Fruit fly (Drosophila melanogaster) whole organism, adult: ENCODE results near the gene CG17470.

Experiments
- CG11617 ChIP-seq: fragments of 200-800 bp; sonication (Bioruptor generic); optimal IDR thresholded peaks from 2 replicates; lab custom pipeline; 2017; ENCODE audit warnings: mild to moderate bottlenecking, missing biosample characterization, missing genetic modification reagents, missing genetic modification characterization
- CG12768 ChIP-seq: fragments of 200-800 bp; sonication (Bioruptor generic); optimal IDR thresholded peaks from 2 replicates; lab custom pipeline; 2017; ENCODE audit warnings: missing biosample characterization, missing genetic modification characterization, mild to moderate bottlenecking, moderate library complexity, missing genetic modification reagents
- CG14711 ChIP-seq: fragments of 200-800 bp; sonication (Bioruptor generic); optimal IDR thresholded peaks from 2 replicates; lab custom pipeline; 2018; ENCODE audit warnings: missing biosample characterization, mild to moderate bottlenecking, missing genetic modification characterization, moderate library complexity
- CG1620 ChIP-seq: fragments of 200-800 bp; sonication (Bioruptor generic); optimal IDR thresholded peaks from 2 replicates; lab custom pipeline; 2016; ENCODE audit warnings: missing biosample characterization, missing genetic modification characterization
- CG33017 ChIP-seq: fragments of 200-800 bp; sonication (Bioruptor generic); optimal IDR thresholded peaks from 2 replicates; lab custom pipeline; 2018; ENCODE audit warnings: missing biosample characterization, mild to moderate bottlenecking, missing genetic modification characterization, moderate library complexity
- CG5204 ChIP-seq: fragments of 200-800 bp; sonication (Bioruptor generic); optimal IDR thresholded peaks from 2 replicates; lab custom pipeline; 2016; ENCODE audit warnings: missing biosample characterization, missing genetic modification characterization
- CG7045 ChIP-seq: fragments of 200-800 bp; sonication (Bioruptor generic); optimal IDR thresholded peaks from 2 replicates; lab custom pipeline; 2017; ENCODE audit warnings: missing biosample characterization, mild to moderate bottlenecking, missing genetic modification characterization
- CG7101 ChIP-seq: fragments of 200-800 bp; sonication (Bioruptor generic); optimal IDR thresholded peaks from 2 replicates; lab custom pipeline; 2018; ENCODE audit warnings: missing biosample characterization, mild to moderate bottlenecking, missing genetic modification characterization, moderate library complexity
- Clk ChIP-seq: fragments of 200-800 bp; sonication (Bioruptor generic); optimal IDR thresholded peaks from 2 replicates; lab custom pipeline; 2017; ENCODE audit warnings: missing biosample characterization, missing genetic modification characterization
- Crg-1 ChIP-seq: fragments of 200-800 bp; sonication (Bioruptor generic); optimal IDR thresholded peaks from 2 replicates; lab custom pipeline; 2016; ENCODE audit warnings: missing biosample characterization, missing genetic modification characterization
- Hr96 ChIP-seq: fragments of 200-800 bp; sonication (Bioruptor generic); optimal IDR thresholded peaks from 2 replicates; lab custom pipeline; 2016; ENCODE audit warnings: missing biosample characterization, missing genetic modification characterization
- Mnt ChIP-seq: fragments of 200-800 bp; sonication (Bioruptor generic); optimal IDR thresholded peaks from 2 replicates; lab custom pipeline; 2016; ENCODE audit warnings: missing biosample characterization, mild to moderate bottlenecking, missing genetic modification characterization
- bab1 ChIP-seq: fragments of 200-800 bp; sonication (Bioruptor generic); optimal IDR thresholded peaks from 3 replicates; lab custom pipeline; 2019; ENCODE audit warnings: missing biosample characterization, mild to moderate bottlenecking, missing genetic modification characterization, moderate library complexity
- cic ChIP-seq: fragments of 200-800 bp; sonication (Bioruptor generic); optimal IDR thresholded peaks from 2 replicates; lab custom pipeline; 2017; ENCODE audit warnings: missing biosample characterization, mild to moderate bottlenecking, missing genetic modification characterization, moderate library complexity
- cnc ChIP-seq, 2 experiments: fragments of >200 bp; optimal IDR thresholded peaks; 2 replicates each; lab custom pipeline; 2017
- kay ChIP-seq: fragments of 200-800 bp; sonication (Bioruptor generic); peaks from one replicate; lab custom pipeline; 2016; ENCODE audit warnings: missing biosample characterization, missing genetic modification characterization, borderline replicate concordance
- ovo ChIP-seq: fragments of 200-800 bp; sonication (Bioruptor generic); optimal IDR thresholded peaks from 2 replicates; lab custom pipeline; 2016; ENCODE audit warnings: missing biosample characterization, missing genetic modification characterization
- pad ChIP-seq: fragments of 200-800 bp; sonication (Bioruptor generic); optimal IDR thresholded peaks from 3 replicates; lab custom pipeline; 2017; ENCODE audit warnings: missing biosample characterization, missing genetic modification characterization, mild to moderate bottlenecking, moderate library complexity, missing genetic modification reagents
- tj ChIP-seq: fragments of 200-800 bp; sonication (Bioruptor generic); optimal IDR thresholded peaks from 3 replicates; lab custom pipeline; 2017; ENCODE audit warnings: missing biosample characterization, mild to moderate bottlenecking, missing genetic modification characterization, moderate library complexity
- toe ChIP-seq: fragments of 200-800 bp; sonication (Bioruptor generic); optimal IDR thresholded peaks from 2 replicates; lab custom pipeline; 2016; ENCODE audit warnings: missing biosample characterization, missing genetic modification characterization

CG17470 gene

DNA sequence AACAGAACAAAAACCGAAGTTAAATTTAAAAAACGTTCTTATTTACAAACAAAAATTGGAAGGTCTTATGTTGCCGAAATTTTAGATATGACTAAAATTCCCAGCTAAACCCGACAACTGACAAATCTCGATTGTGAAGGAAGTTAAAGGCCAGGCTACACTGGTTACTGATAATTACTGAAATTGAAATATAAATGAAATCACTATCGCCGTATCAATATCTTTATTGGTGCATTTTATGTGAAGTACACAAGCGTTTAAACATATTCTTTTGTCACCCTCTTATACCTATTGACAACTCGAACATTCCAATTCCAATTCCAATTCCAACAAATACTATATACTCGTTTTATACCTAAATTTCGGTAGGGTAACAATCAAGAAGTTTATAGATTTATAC, at the start of gene CG17470:
CG17470 (minus strand) TSS at position 101 of the 400 bp plus-strand sequence.
- TF ChIP-seq CG7045 (GFP tag; lab: Kevin White, UChicago) (no peak), Mnt (no peak), pad (GFP tag; lab: Kevin White, UChicago) (no peak)

DNA sequence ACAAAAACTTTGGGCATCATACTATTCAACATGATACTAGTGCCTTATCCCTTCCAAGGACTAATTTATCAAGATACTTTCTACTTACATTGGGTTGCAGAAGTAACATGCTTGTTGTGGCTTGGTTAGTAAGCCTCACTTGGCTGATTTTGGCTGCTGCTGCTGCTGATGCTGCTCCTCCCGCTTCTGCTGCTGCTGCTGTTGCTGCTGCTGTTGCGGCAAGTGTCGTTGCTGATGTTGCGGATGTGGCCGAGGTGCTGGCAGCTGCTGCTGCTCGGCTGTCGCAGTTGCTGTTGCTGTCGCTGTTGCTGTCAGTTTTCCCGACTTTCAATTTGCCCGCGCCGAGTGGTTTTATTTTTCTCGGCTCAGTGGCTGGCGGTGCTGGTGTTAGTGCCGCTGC, 47.0 kb upstream of the CG17470 start:
- no peak for TF ChIP-seq Crg-1 (GFP tag; lab: Kevin White, UChicago)
- no peak for TF ChIP-seq cic
- TF ChIP-seq CG14711 (tag; lab: Kevin White, UChicago), result no peak
- TF ChIP-seq cnc (optimal IDR thresholded peaks at IDR 0.05; lab: Kevin White, UChicago), result no peak
- no peak for TF ChIP-seq CG7101
- TF ChIP-seq CG33017 (tag; lab: Kevin White, UChicago), result no peak
- TF ChIP-seq pad (GFP tag; lab: Kevin White, UChicago), result no peak
- no peak for TF ChIP-seq ovo (GFP tag; lab: Kevin White, UChicago)

DNA sequence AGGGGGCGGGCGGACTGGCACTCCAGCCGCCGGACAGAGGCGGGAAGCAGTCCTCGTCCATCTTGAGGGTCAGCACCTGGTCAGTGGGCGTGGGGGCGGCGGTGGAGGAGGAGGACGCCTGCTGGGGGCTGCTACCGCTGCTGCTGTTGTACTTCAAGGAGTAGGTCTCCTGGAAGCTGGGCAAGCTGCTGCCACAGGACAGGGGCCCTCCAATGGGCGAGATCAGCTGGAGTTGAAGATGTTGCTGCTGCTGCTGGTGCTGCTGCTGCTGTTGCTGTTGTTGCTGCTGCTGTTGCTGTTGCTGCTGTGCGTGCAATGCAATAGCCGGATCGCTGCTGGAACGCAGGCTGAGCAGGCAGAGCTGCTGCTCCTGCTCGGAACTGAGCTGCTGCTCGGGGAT, 45.7 kb upstream of the CG17470 start:
- TF ChIP-seq Mnt, result no peak
- no peak for TF ChIP-seq cic
- TF ChIP-seq CG7045 (GFP tag; lab: Kevin White, UChicago), result no peak

DNA sequence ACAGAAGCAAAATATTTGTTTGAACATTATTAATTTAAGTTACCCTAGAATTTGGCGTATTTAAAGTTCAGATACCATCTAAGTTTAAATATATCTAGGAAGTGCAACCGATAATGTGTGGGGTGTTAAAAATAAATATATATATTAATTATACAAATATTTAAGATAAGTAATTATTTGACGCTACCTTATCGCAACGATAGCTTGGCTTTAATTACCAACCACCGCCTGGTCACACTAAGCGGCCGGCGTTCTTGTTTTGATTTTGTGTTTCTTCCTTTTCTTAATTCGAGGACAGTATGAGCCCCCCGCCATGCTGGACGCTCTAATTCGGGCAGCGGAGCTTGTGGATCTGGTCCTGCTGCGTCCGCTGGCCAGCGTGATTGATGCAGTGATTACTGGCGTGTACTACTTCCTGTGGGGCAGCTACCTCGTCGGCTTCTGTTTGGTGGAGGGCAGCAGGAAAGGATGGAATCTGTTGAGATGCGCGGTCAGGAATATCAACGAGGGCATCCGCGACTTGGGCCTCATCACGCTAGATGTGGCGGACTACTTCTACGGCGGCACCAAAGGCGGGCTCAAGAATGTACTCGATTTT, 39.2 kb upstream of the CG17470 start, which contains the start of gene CG2617:
CG2617 (plus strand) TSS at position 233 of the 598 bp plus-strand sequence.
- peak; percentile 24 for TF ChIP-seq CG11617 (GFP tag; lab: Kevin White, UChicago)
- no peak for TF ChIP-seq CG5204 (GFP tag; lab: Kevin White, UChicago)

DNA sequence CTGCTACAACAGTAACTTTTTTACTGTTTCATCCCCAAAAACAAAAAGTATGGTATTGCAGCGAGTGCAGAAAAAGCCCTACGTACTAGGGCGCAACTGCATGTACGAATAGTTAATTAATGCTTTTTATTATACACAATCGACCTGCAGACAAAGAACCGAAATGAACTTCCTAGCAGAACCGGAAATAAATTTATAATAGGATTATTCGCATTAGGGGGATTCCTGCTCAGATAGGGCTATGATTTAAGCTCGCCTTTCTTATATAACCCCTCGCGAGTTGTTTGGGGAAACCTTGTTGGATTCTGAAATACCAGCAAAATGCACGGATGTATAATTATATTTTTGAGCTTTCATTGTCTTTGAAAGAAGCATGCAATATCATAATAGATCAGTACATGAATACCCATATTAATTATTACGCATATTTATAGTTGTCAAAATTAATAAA, 38.6 kb upstream of the CG17470 start, which contains the start of gene Cen:
Cen (minus strand) TSS at position 199 of the 451 bp plus-strand sequence.
- no peak for TF ChIP-seq cic
- no peak for TF ChIP-seq Clk (GFP tag; lab: Kevin White, UChicago)
- peak; percentile 53 for TF ChIP-seq bab1
- TF ChIP-seq CG5204 (GFP tag; lab: Kevin White, UChicago), result peak; percentile 67
- TF ChIP-seq ovo (GFP tag; lab: Kevin White, UChicago), result no peak
- TF ChIP-seq CG33017 (tag; lab: Kevin White, UChicago), result peak; percentile 7
- peak; percentile 37 for TF ChIP-seq tj (GFP tag; lab: Kevin White, UChicago)
- peak; percentile 20 for TF ChIP-seq Crg-1 (GFP tag; lab: Kevin White, UChicago)
- TF ChIP-seq CG12768 (GFP tag; lab: Kevin White, UChicago), result peak; percentile 8
- peak; percentile 61 for TF ChIP-seq CG7045 (GFP tag; lab: Kevin White, UChicago)
- TF ChIP-seq Mnt, result peak; percentile 50
- TF ChIP-seq CG7101, result peak; percentile 43
- TF ChIP-seq Hr96, result peak; percentile 67
- TF ChIP-seq cnc (optimal IDR thresholded peaks at IDR 0.05; lab: Kevin White, UChicago), result no peak
- TF ChIP-seq CG1620 (GFP tag; lab: Kevin White, UChicago), result peak; percentile 64
- TF ChIP-seq kay (GFP tag; lab: Kevin White, UChicago), result peak; percentile 14
- TF ChIP-seq pad (GFP tag; lab: Kevin White, UChicago), result peak; percentile 3
- peak; percentile 77 for TF ChIP-seq toe (GFP tag; lab: Kevin White, UChicago)
- TF ChIP-seq CG14711 (tag; lab: Kevin White, UChicago), result peak; percentile 12
- peak; percentile 69 for TF ChIP-seq CG11617 (GFP tag; lab: Kevin White, UChicago)

DNA sequence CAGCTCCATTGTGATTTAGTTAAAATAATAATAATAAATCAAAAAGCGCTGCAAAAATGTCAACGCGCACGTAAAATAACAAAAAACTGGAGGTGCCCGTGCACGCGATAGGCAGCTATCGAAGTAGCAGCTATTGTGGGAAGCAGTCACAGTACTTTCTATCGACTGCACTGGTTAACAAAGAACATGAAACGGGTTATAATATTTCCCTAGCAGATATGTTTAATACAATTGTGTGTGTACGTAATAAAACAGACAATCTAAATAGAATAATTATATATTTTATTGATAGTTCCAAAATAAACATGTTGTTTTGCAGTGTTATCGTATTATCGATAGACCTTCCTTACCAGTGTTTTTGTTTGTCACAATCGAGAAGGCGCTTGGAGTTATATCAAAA, 32.8 kb upstream of the CG17470 start, which contains the start of the genes CG31678 and IKKepsilon:
CG31678 (minus strand) TSS at position 67 of the 400 bp plus-strand sequence.
IKKepsilon (plus strand) TSS at position 171 of the 400 bp plus-strand sequence.
- TF ChIP-seq kay (GFP tag; lab: Kevin White, UChicago) (peak; percentile 64), cic (peak; percentile 47), CG1620 (GFP tag; lab: Kevin White, UChicago) (peak; percentile 10), Crg-1 (GFP tag; lab: Kevin White, UChicago) (peak; percentile 23), CG33017 (tag; lab: Kevin White, UChicago) (peak; percentile 29), Clk (GFP tag; lab: Kevin White, UChicago) (no peak), toe (GFP tag; lab: Kevin White, UChicago) (peak; percentile 20), CG7101 (peak; percentile 37), CG14711 (tag; lab: Kevin White, UChicago) (peak; percentile 45), CG12768 (GFP tag; lab: Kevin White, UChicago) (no peak), CG11617 (GFP tag; lab: Kevin White, UChicago) (peak; percentile 23), pad (GFP tag; lab: Kevin White, UChicago) (peak; percentile 15), Hr96 (no peak), Mnt (peak; percentile 46), ovo (GFP tag; lab: Kevin White, UChicago) (no peak), CG7045 (GFP tag; lab: Kevin White, UChicago) (peak; percentile 13), tj (GFP tag; lab: Kevin White, UChicago) (peak; percentile 21), bab1 (peak; percentile 58), CG5204 (GFP tag; lab: Kevin White, UChicago) (no peak), cnc (optimal IDR thresholded peaks at IDR 0.05; lab: Kevin White, UChicago) (no peak)

DNA sequence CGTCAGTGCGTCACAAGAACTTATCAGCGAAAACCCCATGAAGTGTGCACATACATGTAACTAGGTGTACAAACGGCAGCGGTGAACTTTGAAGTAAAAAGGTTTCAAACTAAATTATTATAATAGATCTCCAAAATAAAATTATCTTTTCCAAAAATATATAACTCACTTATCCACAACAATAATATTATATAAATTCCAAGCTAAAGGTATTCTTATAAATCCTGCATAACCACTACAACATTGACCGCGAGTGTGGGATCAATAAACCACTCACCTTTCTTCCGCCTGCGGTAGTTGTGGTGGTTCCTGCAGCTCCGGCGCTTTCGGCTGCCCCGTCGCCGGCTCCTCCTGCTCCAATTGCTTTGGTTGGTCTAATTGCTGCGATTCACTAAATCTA, 31.7 kb upstream of the CG17470 start:
- TF ChIP-seq kay (GFP tag; lab: Kevin White, UChicago) (no peak), CG7101 (peak; percentile 68), Mnt (peak; percentile 7), CG14711 (tag; lab: Kevin White, UChicago) (peak; percentile 49), CG33017 (tag; lab: Kevin White, UChicago) (peak; percentile 59), CG7045 (GFP tag; lab: Kevin White, UChicago) (peak; percentile 17), bab1 (no peak), pad (GFP tag; lab: Kevin White, UChicago) (peak; percentile 12), CG11617 (GFP tag; lab: Kevin White, UChicago) (no peak), CG1620 (GFP tag; lab: Kevin White, UChicago) (no peak), cic (no peak), CG12768 (GFP tag; lab: Kevin White, UChicago) (peak; percentile 72), tj (GFP tag; lab: Kevin White, UChicago) (no peak), CG5204 (GFP tag; lab: Kevin White, UChicago) (no peak), Hr96 (no peak), toe (GFP tag; lab: Kevin White, UChicago) (no peak), Crg-1 (GFP tag; lab: Kevin White, UChicago) (no peak), ovo (GFP tag; lab: Kevin White, UChicago) (no peak), Clk (GFP tag; lab: Kevin White, UChicago) (peak; percentile 54), cnc (optimal IDR thresholded peaks at IDR 0.05; lab: Kevin White, UChicago) (no peak)
